Worm (Caenorhabditis elegans): Measurements from ENCODE around the gene K06A4.7.

DNA sequence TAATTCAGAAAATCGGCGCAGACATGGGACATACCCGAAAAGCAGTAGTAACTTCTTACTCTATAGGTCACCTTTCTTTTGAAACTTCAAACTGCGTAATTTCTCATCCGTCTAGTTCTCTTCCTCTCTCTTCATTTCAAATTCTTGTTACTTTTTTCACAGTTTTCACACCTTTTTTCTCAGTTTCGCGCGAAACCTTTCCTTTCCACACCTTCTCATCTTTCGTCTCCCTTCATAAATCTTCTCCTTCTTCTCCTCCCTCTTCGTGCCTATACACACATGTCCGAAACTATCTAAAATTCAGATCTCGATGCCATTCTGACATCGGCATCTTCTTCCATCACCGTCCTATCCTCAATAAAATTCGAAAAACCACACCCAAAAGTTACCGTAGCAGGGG, 47.5 kb downstream of the K06A4.7 start, which contains the start of gene wdr-62:
- TF ChIP-seq flt-1 (GFP tag; IDR thresholded peaks at IDR 0.05) (no peak), hmg-4 (GFP tag; optimal IDR thresholded peaks at IDR 0.05) (no peak), B0310.2 (tag; optimal IDR thresholded peaks at IDR 0.05) (no peak), tra-4 (tag; optimal IDR thresholded peaks at IDR 0.05) (no peak), ama-1 (optimal IDR thresholded peaks at IDR 0.05) (no peak), ceh-36 (tag; optimal IDR thresholded peaks at IDR 0.05) (no peak), tbx-11 (GFP tag; IDR thresholded peaks at IDR 0.05) (no peak), hmbx-1 (tag; optimal IDR thresholded peaks at IDR 0.05) (no peak), sea-1 (GFP tag; conservative IDR thresholded peaks at IDR 0.05) (no peak), pes-1 (GFP tag; IDR thresholded peaks at IDR 0.05) (no peak), aly-1 (tag; optimal IDR thresholded peaks at IDR 0.05) (no peak)

Data from whole organism, early embryonic.